Worm (Caenorhabditis elegans): ENCODE measurements around the gene rps-29.
A peak's percentile ranks its signal among the peaks of the same experiment; 100 is the strongest.

rps-29 gene

DNA sequence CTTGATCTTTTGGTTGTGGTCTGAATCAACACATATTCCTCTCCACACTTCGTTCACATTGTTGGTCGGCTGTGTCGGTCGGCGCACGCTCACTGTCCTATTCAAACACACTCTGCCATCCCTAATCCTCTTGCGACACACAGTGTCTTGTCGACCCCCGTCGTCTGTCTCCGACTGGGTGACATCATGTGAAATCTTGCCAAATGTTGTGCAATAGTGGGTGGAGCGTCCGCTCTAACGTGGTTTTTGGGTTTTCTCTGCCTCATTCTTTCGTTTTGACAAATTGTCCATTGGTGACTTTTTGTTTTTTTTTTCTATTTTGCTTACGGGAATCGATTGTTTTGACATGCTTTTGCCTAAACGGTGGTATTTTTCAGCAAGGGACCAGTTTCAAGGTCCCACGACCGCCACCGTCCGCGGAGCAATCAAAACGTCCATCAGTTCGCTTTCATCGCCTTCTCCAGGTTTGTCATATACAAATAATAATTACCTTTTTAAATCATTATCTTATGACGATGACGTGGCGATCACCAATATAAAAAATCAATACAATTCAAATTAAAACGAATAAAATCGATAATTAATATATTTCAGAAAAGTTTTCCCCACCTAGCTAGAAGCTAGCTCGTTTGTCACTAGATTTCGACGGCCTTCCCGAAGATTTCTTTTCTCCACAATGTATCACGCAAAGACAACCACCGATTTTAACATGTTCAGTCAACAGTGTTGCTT, 39.8 kb downstream of the rps-29 start (continued):
- no peak for TF ChIP-seq mes-4 (tag; optimal IDR thresholded peaks at IDR 0.05)
- peak; percentile 77 for TF ChIP-seq madf-10 (tag; optimal IDR thresholded peaks at IDR 0.05)
- TF ChIP-seq B0019.2 (GFP tag; conservative IDR thresholded peaks at IDR 0.05) = no peak
- TF ChIP-seq rpc-1 (optimal IDR thresholded peaks at IDR 0.05) = no peak
- TF ChIP-seq rpc-1 (tag; optimal IDR thresholded peaks at IDR 0.05) = no peak
- no peak for TF ChIP-seq Y53F4B.3 (GFP tag; IDR thresholded peaks at IDR 0.05)
- TF ChIP-seq hmg-1.2 (GFP tag; IDR thresholded peaks at IDR 0.05) = peak; percentile 89
- TF ChIP-seq dpff-1 (tag; optimal IDR thresholded peaks at IDR 0.05) = no peak
- no peak for TF ChIP-seq repo-1 (tag; optimal IDR thresholded peaks at IDR 0.05)
- TF ChIP-seq attf-3 (GFP tag; conservative IDR thresholded peaks at IDR 0.05) = peak; percentile 47; the same call in 1 of the 2 replicates
- no peak for TF ChIP-seq Y67H2A.10 (GFP tag; conservative IDR thresholded peaks at IDR 0.05)
- peak; percentile 81 for TF ChIP-seq F22D6.2 (tag; optimal IDR thresholded peaks at IDR 0.05)
- TF ChIP-seq athp-1 (tag; optimal IDR thresholded peaks at IDR 0.05) = no peak
- peak; percentile 92 for TF ChIP-seq zfh-2 (GFP tag; conservative IDR thresholded peaks at IDR 0.05)
- TF ChIP-seq ztf-28 (GFP tag; IDR thresholded peaks at IDR 0.05) = no peak
- TF ChIP-seq B0035.1 (tag; optimal IDR thresholded peaks at IDR 0.05) = peak; percentile 8
- TF ChIP-seq nhr-179 (tag; optimal IDR thresholded peaks at IDR 0.05) = no peak
- peak; percentile 78 for TF ChIP-seq ZK185.1 (tag; optimal IDR thresholded peaks at IDR 0.05; ENCODE audit: poor library complexity, severe bottlenecking)
- no peak for TF ChIP-seq nfya-2 (GFP tag; IDR thresholded peaks at IDR 0.05)
- no peak for TF ChIP-seq hrde-1 (tag; optimal IDR thresholded peaks at IDR 0.05; ENCODE audit: borderline replicate concordance)
- TF ChIP-seq mcd-1 (GFP tag; IDR thresholded peaks at IDR 0.05) = peak; percentile 73
- TF ChIP-seq ets-4 (GFP tag; optimal IDR thresholded peaks at IDR 0.05) = no peak
- peak; percentile 39; the same call in 1 of the 2 replicates for TF ChIP-seq egl-44 (GFP tag; IDR thresholded peaks at IDR 0.05)
- peak; percentile 45; the same call in 1 of the 2 replicates for TF ChIP-seq ceh-100 (GFP tag; IDR thresholded peaks at IDR 0.05)
- no peak for TF ChIP-seq egrh-3 (GFP tag; IDR thresholded peaks at IDR 0.05)
- peak; percentile 86 for TF ChIP-seq pbrm-1 (GFP tag; IDR thresholded peaks at IDR 0.05)
- TF ChIP-seq ztf-26 (tag; optimal IDR thresholded peaks at IDR 0.05) = peak; percentile 92
- TF ChIP-seq K12H6.12 (tag; optimal IDR thresholded peaks at IDR 0.05) = peak; percentile 86
- TF ChIP-seq mxl-1 (tag; optimal IDR thresholded peaks at IDR 0.05) = no peak
- no peak for TF ChIP-seq ztf-22 (GFP tag; optimal IDR thresholded peaks at IDR 0.05)
- no peak for TF ChIP-seq tbx-9 (tag; optimal IDR thresholded peaks at IDR 0.05; ENCODE audit: borderline replicate concordance)
- TF ChIP-seq ceh-58 (GFP tag; IDR thresholded peaks at IDR 0.05) = no peak
- TF ChIP-seq lin-40 (tag; optimal IDR thresholded peaks at IDR 0.05) = peak; percentile 89
- TF ChIP-seq die-1 (tag; optimal IDR thresholded peaks at IDR 0.05) = peak; percentile 35
- no peak for TF ChIP-seq sdz-38 (tag; optimal IDR thresholded peaks at IDR 0.05)
- no peak for TF ChIP-seq C17E4.6 (GFP tag; IDR thresholded peaks at IDR 0.05)
- peak; percentile 17; the same call in 1 of the 2 replicates for TF ChIP-seq lir-1 (GFP tag; conservative IDR thresholded peaks at IDR 0.05)
- TF ChIP-seq nfyb-1 (GFP tag; IDR thresholded peaks at IDR 0.05) = peak; percentile 84
- no peak for TF ChIP-seq akir-1 (GFP tag; optimal IDR thresholded peaks at IDR 0.05)
- no peak for TF ChIP-seq aptf-2 (GFP tag; conservative IDR thresholded peaks at IDR 0.05)
- TF ChIP-seq Y56A3A.18 (GFP tag; IDR thresholded peaks at IDR 0.05) = no peak
- peak; percentile 84 for TF ChIP-seq nhr-90 (tag; optimal IDR thresholded peaks at IDR 0.05)
- TF ChIP-seq sptf-2 (GFP tag; optimal IDR thresholded peaks at IDR 0.05) = no peak
- TF ChIP-seq nfya-1 (tag; optimal IDR thresholded peaks at IDR 0.05; ENCODE audit: borderline replicate concordance, insufficient read depth) = no peak
- peak; percentile 61; the same call in 1 of the 2 replicates for TF ChIP-seq B0336.3 (GFP tag; IDR thresholded peaks at IDR 0.05)
- TF ChIP-seq madf-6 (GFP tag; IDR thresholded peaks at IDR 0.05) = no peak
- no peak for TF ChIP-seq madf-3 (GFP tag; IDR thresholded peaks at IDR 0.05)
- TF ChIP-seq F37B4.10 (GFP tag; IDR thresholded peaks at IDR 0.05) = no peak
- peak; percentile 82 for TF ChIP-seq unc-62 (GFP tag; optimal IDR thresholded peaks at IDR 0.05)

Measured in whole organism, young adult.